Fruit fly (Drosophila melanogaster) S2 (cell line): ENCODE results near the gene RpL10Ab.

Experiments
- CG8478 ChIP-seq: fragments of >200 bp; optimal IDR thresholded peaks from 2 replicates; lab custom pipeline; 2018
- CTCF ChIP-seq, 2 experiments: fragments of >200 bp; optimal IDR thresholded peaks; 2 replicates each; lab custom pipeline; 2018

Gene RpL10Ab

DNA sequence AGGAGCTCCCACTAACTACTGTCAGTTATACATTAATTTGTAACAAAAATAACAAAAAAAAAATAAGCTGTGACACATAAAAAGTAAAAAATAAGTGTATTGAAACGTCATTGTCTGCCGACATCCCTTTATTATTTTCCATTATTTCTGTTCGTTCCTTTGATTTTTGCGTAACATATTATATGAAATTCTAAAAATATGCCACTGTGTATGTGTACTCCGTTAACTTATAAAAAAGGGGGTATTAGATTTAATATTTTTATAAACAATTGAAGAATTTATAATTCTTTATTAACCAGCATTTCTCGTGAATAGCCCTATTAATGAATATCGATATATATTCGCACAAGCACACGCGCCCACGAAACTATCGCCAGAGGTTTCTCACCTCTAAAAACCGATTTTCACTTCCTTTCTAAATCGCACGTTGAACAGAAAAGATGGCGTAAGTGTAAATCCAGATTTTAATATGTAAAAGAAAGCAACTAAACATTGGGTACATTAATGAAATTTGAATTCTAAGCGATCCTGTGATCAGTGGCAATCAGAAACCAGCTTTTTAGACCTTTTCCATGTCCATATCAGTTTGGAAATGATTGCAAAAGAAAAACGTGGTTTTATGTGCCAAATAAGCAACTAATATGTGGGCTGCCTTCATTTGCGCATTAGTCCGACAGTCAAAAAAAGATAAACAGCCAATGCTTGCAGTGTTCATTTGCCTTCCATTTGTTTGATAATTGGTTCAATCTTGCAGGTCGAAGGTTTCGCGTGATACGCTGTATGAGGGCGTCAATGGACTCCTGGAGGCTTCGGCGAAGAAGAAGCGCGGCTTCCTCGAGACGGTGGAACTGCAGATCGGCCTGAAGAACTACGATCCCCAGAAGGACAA, at the start of gene RpL10Ab:
RpL10Ab (plus strand) TSS at position 406 of the 889 bp plus-strand sequence.
- TF ChIP-seq CG8478 (lab: Kevin White, UChicago): no peak
- no peak for TF ChIP-seq CTCF (optimal IDR thresholded peaks at IDR 0.05; lab: Kevin White, UChicago)

- TF ChIP-seq CG8478 (lab: Kevin White, UChicago) (no peak), CTCF (optimal IDR thresholded peaks at IDR 0.05; lab: Kevin White, UChicago) (no peak)
Observed at dm6 chr3L:11773796-11774195, 48.9 kb upstream of the RpL10Ab start.

DNA sequence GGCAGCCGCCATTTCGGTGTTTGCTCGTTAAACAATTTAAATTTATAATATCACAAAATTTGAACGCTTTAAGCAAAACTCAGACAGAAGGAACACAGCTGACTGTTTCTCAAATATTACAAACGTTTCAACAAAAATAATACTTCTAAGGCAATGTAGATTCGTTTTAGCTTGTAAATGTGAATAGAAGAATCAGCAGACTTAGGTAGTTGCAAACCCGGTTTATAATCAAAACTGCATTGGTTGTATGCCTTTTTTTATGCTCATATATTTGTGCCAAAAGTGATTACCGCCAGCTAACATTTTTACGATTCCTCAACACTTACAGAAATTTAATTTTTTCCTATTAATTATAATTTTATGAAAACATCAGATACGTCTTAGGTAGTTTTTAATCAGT, 48.2 kb upstream of the RpL10Ab start, which contains the start of gene Tim13:
Tim13 (minus strand) TSS at position 101 of the 400 bp plus-strand sequence.
- no peak for TF ChIP-seq CG8478 (lab: Kevin White, UChicago)
- TF ChIP-seq CTCF (optimal IDR thresholded peaks at IDR 0.05; lab: Kevin White, UChicago): no peak

- TF ChIP-seq CG8478 (lab: Kevin White, UChicago): no peak
- TF ChIP-seq CTCF (optimal IDR thresholded peaks at IDR 0.05; lab: Kevin White, UChicago): no peak
Observed at dm6 chr3L:11776731-11777130, 45.9 kb upstream of the RpL10Ab start, which contains the start of gene CG14131. Gene CG14131 (plus strand): TSS chr3L:11777073.

DNA sequence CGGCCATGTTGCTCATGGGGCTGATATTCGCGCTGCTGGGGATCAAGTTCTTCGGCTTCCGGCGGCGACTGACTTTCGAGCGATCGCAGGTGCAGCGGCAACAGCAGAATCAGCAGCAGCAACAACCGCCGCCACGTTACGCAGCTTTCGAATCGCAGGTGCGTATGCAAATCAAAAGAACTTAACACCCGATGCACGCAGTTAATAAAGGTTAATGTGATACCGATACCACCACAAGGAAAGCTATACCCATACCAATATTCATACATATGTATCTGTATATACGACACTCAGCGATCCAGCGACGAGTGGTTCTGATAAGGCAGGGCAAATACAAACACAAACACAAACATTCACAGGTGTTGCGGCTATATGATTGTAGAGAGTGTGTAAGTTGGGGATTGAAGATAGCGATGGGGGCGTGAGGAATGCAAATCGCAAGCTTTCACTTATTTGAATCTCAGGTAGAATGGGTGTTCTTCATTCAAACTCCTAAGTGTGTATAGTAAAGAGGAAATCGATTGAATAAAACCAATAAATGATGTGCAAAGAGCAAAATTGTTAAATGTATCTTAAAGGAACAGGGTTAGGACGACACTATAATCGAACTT, 45.2 kb upstream of the RpL10Ab start:
- TF ChIP-seq CG8478 (lab: Kevin White, UChicago) (no peak), CTCF (optimal IDR thresholded peaks at IDR 0.05; lab: Kevin White, UChicago) (no peak)

DNA sequence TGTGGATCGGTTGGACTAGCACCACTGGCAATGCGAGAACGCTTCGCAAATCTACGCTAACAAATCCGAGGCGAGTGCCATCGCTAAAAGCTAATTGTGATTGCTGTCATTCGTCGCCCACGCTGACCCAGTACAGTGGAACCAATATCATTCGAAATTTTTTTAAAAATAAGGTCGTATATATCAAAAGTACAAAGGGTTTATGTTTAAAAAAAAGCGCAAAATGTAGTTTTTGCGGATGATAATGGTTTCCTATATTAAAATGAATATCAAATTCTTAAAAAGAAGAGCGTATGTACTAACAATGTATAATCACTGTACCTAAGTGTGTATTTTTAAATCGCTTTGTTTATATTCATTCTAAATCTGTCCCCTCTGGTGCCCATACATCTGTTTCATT, 37.4 kb upstream of the RpL10Ab start:
- TF ChIP-seq CTCF (optimal IDR thresholded peaks at IDR 0.05; lab: Kevin White, UChicago) (no peak), CG8478 (lab: Kevin White, UChicago) (no peak)

DNA sequence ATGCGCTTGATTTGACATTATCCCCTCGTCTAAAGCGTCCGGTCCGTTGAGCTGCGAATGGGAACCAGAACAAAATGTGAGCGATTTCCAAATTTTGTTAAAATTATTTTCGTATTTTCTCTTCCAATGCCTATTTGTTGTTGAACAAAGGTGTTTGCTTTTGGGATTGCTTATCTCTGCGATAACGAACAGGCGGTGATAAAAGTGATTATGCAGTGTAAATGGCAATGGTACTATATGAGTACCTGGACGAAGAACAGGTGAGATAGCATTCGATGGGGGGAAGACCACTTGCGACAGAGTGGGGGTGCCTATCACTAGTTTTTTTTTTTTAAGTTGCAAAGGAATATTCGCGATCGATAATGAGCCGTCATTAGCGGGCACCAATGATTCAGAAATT, 34.5 kb upstream of the RpL10Ab start:
- no peak for TF ChIP-seq CG8478 (lab: Kevin White, UChicago)
- TF ChIP-seq CTCF (optimal IDR thresholded peaks at IDR 0.05; lab: Kevin White, UChicago): no peak

DNA sequence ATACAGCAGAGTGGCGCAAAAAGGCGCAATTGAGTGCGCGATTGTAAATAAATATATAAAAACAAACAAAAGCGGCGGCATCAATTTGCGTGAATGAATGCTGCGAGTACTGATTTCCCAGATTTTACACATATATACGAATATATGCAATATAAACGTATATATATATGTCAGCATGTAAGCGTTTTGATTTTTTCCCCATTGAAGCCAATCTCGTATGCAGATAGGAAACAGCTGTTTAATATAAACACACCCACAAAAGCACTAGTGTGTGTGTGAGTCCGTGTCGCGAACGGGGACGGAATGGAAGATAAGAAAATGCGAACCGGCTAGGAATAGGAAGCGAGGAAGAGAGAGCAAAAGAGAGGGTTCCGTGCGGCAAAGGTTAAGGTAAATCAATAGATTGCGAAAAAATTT, 33.7 kb upstream of the RpL10Ab start:
- no peak for TF ChIP-seq CTCF (optimal IDR thresholded peaks at IDR 0.05; lab: Kevin White, UChicago)
- no peak for TF ChIP-seq CG8478 (lab: Kevin White, UChicago)

dm6 chr3L:11789773-11790172, 32.9 kb upstream of the RpL10Ab start, which contains the start of gene Pi3K68D:
Gene Pi3K68D (minus strand): TSS chr3L:11790013.
- TF ChIP-seq CG8478 (lab: Kevin White, UChicago) (no peak), CTCF (optimal IDR thresholded peaks at IDR 0.05; lab: Kevin White, UChicago) (peak; percentile 43 to 67)

DNA sequence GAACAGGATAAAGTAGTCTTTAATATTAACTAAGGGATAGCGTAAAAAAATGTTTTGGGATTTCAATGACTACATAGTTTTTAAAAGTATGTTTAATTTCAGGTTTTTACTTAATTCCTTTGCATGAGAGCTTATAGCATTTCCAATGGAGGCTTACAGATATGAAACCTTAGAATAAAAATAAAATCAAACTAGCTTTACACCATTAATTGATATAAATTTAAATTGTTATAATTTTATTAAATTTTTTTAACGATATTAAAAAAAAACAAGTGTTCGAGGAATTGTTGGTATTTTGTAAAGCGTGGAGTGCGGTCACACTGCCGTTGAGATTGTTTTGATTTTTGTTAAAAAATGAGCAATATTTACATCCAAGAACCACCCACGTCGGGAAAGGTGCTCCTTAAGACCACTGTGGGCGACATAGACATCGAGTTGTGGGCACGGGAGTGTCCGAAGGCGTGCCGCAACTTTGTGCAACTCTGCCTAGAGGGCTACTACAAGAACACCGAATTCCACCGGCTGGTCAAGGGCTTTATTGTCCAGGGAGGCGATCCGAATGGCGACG, 29.3 kb upstream of the RpL10Ab start, which contains the start of the genes twy and CG10907:
twy (minus strand) TSS at position 51 of the 568 bp plus-strand sequence.
CG10907 (plus strand) TSS at position 282 of the 568 bp plus-strand sequence.
- TF ChIP-seq CG8478 (lab: Kevin White, UChicago) (no peak), CTCF (optimal IDR thresholded peaks at IDR 0.05; lab: Kevin White, UChicago) (no peak)

- TF ChIP-seq CG8478 (lab: Kevin White, UChicago) (no peak), CTCF (optimal IDR thresholded peaks at IDR 0.05; lab: Kevin White, UChicago) (no peak)
Observed at dm6 chr3L:11795440-11795983, 27.1 kb upstream of the RpL10Ab start, which contains the start of gene Klp68D. Gene Klp68D (plus strand): TSS chr3L:11795614.

DNA sequence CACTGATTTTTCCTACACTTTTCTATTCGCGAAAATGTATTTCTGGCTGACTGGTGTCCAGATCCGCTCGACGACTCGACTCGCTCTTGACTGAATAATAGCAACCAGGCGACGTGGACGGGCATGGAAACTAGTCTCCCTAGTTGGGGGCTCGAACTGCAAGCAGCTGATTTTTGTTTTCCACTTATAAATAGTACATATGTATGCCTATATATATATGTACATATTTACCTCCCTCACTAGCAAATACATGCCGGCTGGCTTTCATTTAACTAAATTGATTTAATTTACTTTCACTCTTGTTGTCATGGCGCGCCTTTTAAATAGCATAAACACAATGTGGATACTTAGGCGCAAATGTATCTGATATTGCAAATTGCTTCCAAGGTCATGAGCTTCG, 21.9 kb upstream of the RpL10Ab start, which contains the start of gene Gcat:
Gcat (minus strand) TSS at position 101 of the 400 bp plus-strand sequence.
- TF ChIP-seq CG8478 (lab: Kevin White, UChicago) (no peak), CTCF (optimal IDR thresholded peaks at IDR 0.05; lab: Kevin White, UChicago) (no peak)

- no peak for TF ChIP-seq CTCF (optimal IDR thresholded peaks at IDR 0.05; lab: Kevin White, UChicago)
- no peak for TF ChIP-seq CG8478 (lab: Kevin White, UChicago)
Observed at dm6 chr3L:11801622-11802021, 21.0 kb upstream of the RpL10Ab start.

DNA sequence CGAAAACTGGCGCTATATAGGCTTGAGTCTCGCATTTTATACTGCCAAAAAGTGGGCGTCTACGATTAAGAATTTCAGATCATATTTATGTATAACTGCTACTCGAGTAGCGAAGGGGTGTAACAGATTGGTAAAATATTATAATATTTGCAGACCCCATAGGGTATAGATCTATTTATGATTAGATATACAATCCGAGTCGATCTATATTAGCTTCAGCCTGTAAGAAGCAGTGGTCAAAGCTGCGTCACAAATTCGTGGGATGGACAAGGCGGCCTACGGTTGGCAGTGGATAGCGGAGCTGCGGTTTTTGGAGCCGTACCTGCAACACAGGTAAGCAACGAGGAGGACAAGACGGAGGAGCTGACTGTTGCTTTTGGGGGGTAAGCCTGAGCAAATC, 8.0 kb upstream of the RpL10Ab start, which contains the start of gene Cubn2:
Cubn2 (minus strand) TSS at position 101 of the 400 bp plus-strand sequence.
- TF ChIP-seq CG8478 (lab: Kevin White, UChicago) (no peak), CTCF (optimal IDR thresholded peaks at IDR 0.05; lab: Kevin White, UChicago) (no peak)
